Fruit fly (Drosophila melanogaster) whole organism, prepupa: ENCODE measurements around the gene red.
A peak's percentile ranks its signal among the peaks of the same experiment; 100 is the strongest.

Experiments
- CG10631 ChIP-seq: fragments of 200-800 bp; sonication (Bioruptor generic); optimal IDR thresholded peaks from 2 replicates; lab custom pipeline; 2016; ENCODE audit warnings: missing biosample characterization, missing genetic modification characterization
- CG10669 ChIP-seq: fragments of 200-800 bp; sonication (Bioruptor generic); optimal IDR thresholded peaks from 3 replicates; lab custom pipeline; 2018; ENCODE audit warnings: missing biosample characterization, mild to moderate bottlenecking, missing genetic modification characterization, moderate library complexity
- CG11294 ChIP-seq: fragments of 200-800 bp; sonication (Bioruptor generic); IDR thresholded peaks from 2 replicates; pipeline ENCODE4 v1.3.6; 2022; ENCODE audit warnings: missing biosample characterization, missing genetic modification characterization
- CG11762 ChIP-seq: fragments of 200-800 bp; sonication (Bioruptor generic); optimal IDR thresholded peaks from 3 replicates; lab custom pipeline; 2016; ENCODE audit warnings: missing biosample characterization, missing genetic modification characterization; ENCODE audit not compliant: insufficient read depth
- CG11902 ChIP-seq: fragments of 200-800 bp; sonication (Bioruptor generic); optimal IDR thresholded peaks from 3 replicates; lab custom pipeline; 2016; ENCODE audit warnings: missing biosample characterization, missing genetic modification characterization
- CG16779 ChIP-seq: fragments of 200-800 bp; sonication (Bioruptor generic); optimal IDR thresholded peaks from 3 replicates; lab custom pipeline; 2017; ENCODE audit warnings: missing biosample characterization, mild to moderate bottlenecking, missing genetic modification characterization
- CG31627 ChIP-seq: fragments of 200-800 bp; sonication (Bioruptor generic); optimal IDR thresholded peaks from 3 replicates; lab custom pipeline; 2016; ENCODE audit warnings: missing biosample characterization, missing genetic modification characterization
- CG3919 ChIP-seq: fragments of 200-800 bp; sonication (Bioruptor generic); optimal IDR thresholded peaks from 3 replicates; lab custom pipeline; 2016; ENCODE audit warnings: missing biosample characterization, missing genetic modification characterization
- CG4318 ChIP-seq: fragments of 200-800 bp; sonication (Bioruptor generic); optimal IDR thresholded peaks from 3 replicates; lab custom pipeline; 2017; ENCODE audit warnings: missing biosample characterization, mild to moderate bottlenecking, missing genetic modification characterization
- CG6163 ChIP-seq: fragments of 200-800 bp; sonication (Bioruptor generic); IDR thresholded peaks from 3 replicates; pipeline ENCODE4 v1.3.6; 2022; ENCODE audit warnings: missing biosample characterization, missing genetic modification characterization
- CG6808 ChIP-seq: fragments of 200-800 bp; sonication (Bioruptor generic); optimal IDR thresholded peaks from 3 replicates; lab custom pipeline; 2017; ENCODE audit warnings: missing biosample characterization, missing genetic modification characterization, mild to moderate bottlenecking, moderate library complexity, missing genetic modification reagents
- CG8119 ChIP-seq: fragments of 200-800 bp; sonication (Bioruptor generic); IDR thresholded peaks from 3 replicates; pipeline ENCODE4 v1.3.6; 2022; ENCODE audit warnings: missing biosample characterization, missing genetic modification characterization
- CG8319 ChIP-seq: fragments of 200-800 bp; sonication (Bioruptor generic); optimal IDR thresholded peaks from 3 replicates; lab custom pipeline; 2016; ENCODE audit warnings: missing biosample characterization, missing genetic modification characterization
- CG8632 ChIP-seq: fragments of 200-800 bp; sonication (Bioruptor generic); optimal IDR thresholded peaks from 3 replicates; lab custom pipeline; 2016; ENCODE audit warnings: missing biosample characterization, missing genetic modification characterization
- Eip75B ChIP-seq: fragments of 200-800 bp; sonication (Bioruptor generic); optimal IDR thresholded peaks from 3 replicates; lab custom pipeline; 2016; ENCODE audit warnings: missing biosample characterization, missing genetic modification characterization
- Eip78C ChIP-seq: fragments of 200-800 bp; sonication (Bioruptor generic); peaks from one replicate; lab custom pipeline; 2016; ENCODE audit warnings: missing biosample characterization, missing genetic modification characterization
- Eip93F ChIP-seq: fragments of 200-800 bp; sonication (Bioruptor generic); optimal IDR thresholded peaks from 2 replicates; lab custom pipeline; 2016; ENCODE audit warnings: missing biosample characterization, mild to moderate bottlenecking, missing genetic modification characterization
- Ets21C ChIP-seq: fragments of 200-800 bp; sonication (Bioruptor generic); optimal IDR thresholded peaks from 3 replicates; lab custom pipeline; 2016; ENCODE audit warnings: missing biosample characterization, missing genetic modification characterization
- Ets96B ChIP-seq: fragments of 200-800 bp; optimal IDR thresholded peaks from 2 replicates; lab custom pipeline; 2019; ENCODE audit warnings: missing biosample characterization, mild to moderate bottlenecking, missing genetic modification characterization, moderate library complexity
- Hr38 ChIP-seq: sonication (Bioruptor generic); optimal IDR thresholded peaks from 2 replicates; lab custom pipeline; 2016; ENCODE audit warnings: missing biosample characterization, missing genetic modification characterization
- Hr39 ChIP-seq: fragments of 200-800 bp; sonication (Bioruptor generic); optimal IDR thresholded peaks from 2 replicates; lab custom pipeline; 2016; ENCODE audit warnings: missing biosample characterization, missing genetic modification characterization
- Lpt ChIP-seq: fragments of 200-800 bp; sonication (Bioruptor generic); optimal IDR thresholded peaks from 3 replicates; lab custom pipeline; 2016; ENCODE audit warnings: missing biosample characterization, missing genetic modification characterization
- OdsH ChIP-seq: fragments of 200-800 bp; sonication (Bioruptor generic); optimal IDR thresholded peaks from 3 replicates; lab custom pipeline; 2016; ENCODE audit warnings: missing biosample characterization, missing genetic modification characterization
- Sox14 ChIP-seq: fragments of 200-800 bp; sonication (Bioruptor generic); optimal IDR thresholded peaks from 3 replicates; lab custom pipeline; 2016; ENCODE audit warnings: missing biosample characterization, missing genetic modification characterization
- Sox15 ChIP-seq: fragments of 200-800 bp; sonication (Bioruptor generic); optimal IDR thresholded peaks from 3 replicates; lab custom pipeline; 2016; ENCODE audit warnings: missing biosample characterization, missing genetic modification characterization
- achi ChIP-seq: fragments of 200-800 bp; sonication (Bioruptor generic); optimal IDR thresholded peaks from 3 replicates; lab custom pipeline; 2016; ENCODE audit warnings: missing biosample characterization, missing genetic modification characterization
- acj6 ChIP-seq: fragments of 200-800 bp; sonication (Bioruptor generic); optimal IDR thresholded peaks from 3 replicates; lab custom pipeline; 2016; ENCODE audit warnings: missing biosample characterization, missing genetic modification characterization
- cyc ChIP-seq: fragments of 200-800 bp; sonication (Bioruptor generic); optimal IDR thresholded peaks from 3 replicates; lab custom pipeline; 2016; ENCODE audit warnings: missing biosample characterization, missing genetic modification characterization
- dac ChIP-seq: fragments of 200-800 bp; sonication (Bioruptor generic); optimal IDR thresholded peaks from 2 replicates; lab custom pipeline; 2017; ENCODE audit warnings: missing biosample characterization, mild to moderate bottlenecking, missing genetic modification characterization
- dsx ChIP-seq: fragments of 200-800 bp; optimal IDR thresholded peaks from 3 replicates; lab custom pipeline; 2019; ENCODE audit warnings: missing biosample characterization, mild to moderate bottlenecking, missing genetic modification characterization, moderate library complexity; ENCODE audit not compliant: poor library complexity, severe bottlenecking
- eg ChIP-seq: fragments of 200-800 bp; sonication (Bioruptor generic); IDR thresholded peaks from 3 replicates; pipeline ENCODE4 v1.3.6; 2022; ENCODE audit warnings: missing biosample characterization, missing genetic modification characterization
- fd85E ChIP-seq: fragments of 200-800 bp; sonication (Bioruptor generic); optimal IDR thresholded peaks from 3 replicates; lab custom pipeline; 2016; ENCODE audit warnings: missing biosample characterization, missing genetic modification characterization
- fkh ChIP-seq: fragments of 200-800 bp; sonication (Bioruptor generic); optimal IDR thresholded peaks from 3 replicates; lab custom pipeline; 2017; ENCODE audit warnings: missing biosample characterization, mild to moderate bottlenecking, missing genetic modification characterization, moderate library complexity
- net ChIP-seq: fragments of 200-800 bp; sonication (Bioruptor generic); optimal IDR thresholded peaks from 3 replicates; lab custom pipeline; 2016; ENCODE audit warnings: missing biosample characterization, missing genetic modification characterization
- spab ChIP-seq: fragments of 200-800 bp; sonication (Bioruptor generic); optimal IDR thresholded peaks from 2 replicates; lab custom pipeline; 2017; ENCODE audit warnings: missing biosample characterization, mild to moderate bottlenecking, missing genetic modification characterization, missing genetic modification reagents
- ss ChIP-seq, 2 experiments: fragments of 200-800 bp; sonication (Bioruptor generic); optimal IDR thresholded peaks; 2 replicates in 1 of 2; 3 replicates in 1 of 2; lab custom pipeline; 2017 to 2018; ENCODE audit warnings: mild to moderate bottlenecking in 2 of 2, missing biosample characterization in 2 of 2, missing genetic modification characterization in 2 of 2, moderate library complexity in 1 of 2
- svp ChIP-seq: fragments of 200-800 bp; sonication (Bioruptor generic); peaks from one replicate; lab custom pipeline; 2016; ENCODE audit warnings: missing biosample characterization, missing genetic modification characterization
- topi ChIP-seq: fragments of 200-800 bp; sonication (Bioruptor generic); optimal IDR thresholded peaks from 3 replicates; lab custom pipeline; 2016; ENCODE audit warnings: missing biosample characterization, missing genetic modification characterization
- vri ChIP-seq: fragments of 200-800 bp; sonication (Bioruptor generic); optimal IDR thresholded peaks from 3 replicates; lab custom pipeline; 2016; ENCODE audit warnings: missing biosample characterization, mild to moderate bottlenecking, missing genetic modification characterization

The red gene

dm6 chr3R:14292307-14292711 lies 3.4 kb downstream of the red start (continued):
- TF ChIP-seq fkh (GFP tag; lab: Kevin White, UChicago) (no peak), achi (GFP tag; lab: Kevin White, UChicago) (peak; percentile 59), CG31627 (GFP tag; lab: Kevin White, UChicago) (peak; percentile 31), acj6 (GFP tag; lab: Kevin White, UChicago) (peak; percentile 50), CG16779 (tag; lab: Kevin White, UChicago) (no peak), CG3919 (GFP tag; lab: Kevin White, UChicago) (peak; percentile 67), Ets96B (tag; lab: Kevin White, UChicago) (peak; percentile 24), CG11294 (GFP tag; lab: Robert Waterston, UW) (no peak), CG10631 (GFP tag; lab: Kevin White, UChicago) (peak; percentile 57), spab (peak; percentile 74), CG6808 (peak; percentile 61), eg (GFP tag; lab: Robert Waterston, UW) (0 out of 3 replicates have a peak, but pooled peaks have one; percentile 35), CG11902 (GFP tag; lab: Kevin White, UChicago) (peak; percentile 35), topi (GFP tag; lab: Kevin White, UChicago) (peak; percentile 58), Hr39 (GFP tag; lab: Kevin White, UChicago) (peak; percentile 45), Hr38 (GFP tag; lab: Kevin White, UChicago) (no peak), CG8119 (GFP tag; lab: Robert Waterston, UW) (peak; percentile 50; the same call in 1 of the 3 replicates), CG4318 (GFP tag; lab: Kevin White, UChicago) (peak; percentile 67), CG8632 (GFP tag; lab: Kevin White, UChicago) (peak; percentile 41), Ets21C (GFP tag; lab: Kevin White, UChicago) (peak; percentile 11)
- TF ChIP-seq, all 60 proteins: peak for 46

- no peak for TF ChIP-seq Sox15 (GFP tag; lab: Kevin White, UChicago)
- no peak for TF ChIP-seq Hr38 (GFP tag; lab: Kevin White, UChicago)
- peak; percentile 52 for TF ChIP-seq svp
- peak; percentile 62 for TF ChIP-seq vri
- peak; percentile 14 for TF ChIP-seq Sox14 (GFP tag; lab: Kevin White, UChicago)
- no peak for TF ChIP-seq Eip78C (GFP tag; lab: Kevin White, UChicago)
- TF ChIP-seq CG16779 (tag; lab: Kevin White, UChicago), result no peak
- peak; percentile 82 for TF ChIP-seq Eip93F
These were observed 5.6 kb downstream of the red start for dm6 chr3R:14294397-14295018.

- TF ChIP-seq net (GFP tag; lab: Kevin White, UChicago) (no peak), CG11762 (GFP tag; lab: Kevin White, UChicago) (no peak), Hr39 (GFP tag; lab: Kevin White, UChicago) (no peak), CG8319 (GFP tag; lab: Kevin White, UChicago) (no peak), CG11902 (GFP tag; lab: Kevin White, UChicago) (no peak), Ets96B (tag; lab: Kevin White, UChicago) (no peak), acj6 (GFP tag; lab: Kevin White, UChicago) (no peak), Eip75B (GFP tag; lab: Kevin White, UChicago) (no peak), Ets21C (GFP tag; lab: Kevin White, UChicago) (no peak), spab (no peak), achi (GFP tag; lab: Kevin White, UChicago) (no peak), topi (GFP tag; lab: Kevin White, UChicago) (no peak), CG6163 (GFP tag; lab: Robert Waterston, UW) (no peak)
These were observed 7.3 kb downstream of the red start for dm6 chr3R:14296126-14296525.

- no peak for TF ChIP-seq dac (GFP tag; lab: Kevin White, UChicago)
- TF ChIP-seq CG4318 (GFP tag; lab: Kevin White, UChicago), result no peak
- TF ChIP-seq CG8319 (GFP tag; lab: Kevin White, UChicago), result no peak
- TF ChIP-seq OdsH (GFP tag; lab: Kevin White, UChicago), result no peak
- TF ChIP-seq Ets96B (tag; lab: Kevin White, UChicago), result no peak
- TF ChIP-seq fd85E (GFP tag; lab: Kevin White, UChicago), result no peak
- TF ChIP-seq CG31627 (GFP tag; lab: Kevin White, UChicago), result no peak
- TF ChIP-seq Sox15 (GFP tag; lab: Kevin White, UChicago), result no peak
- no peak for TF ChIP-seq ss (GFP tag; optimal IDR thresholded peaks at IDR 0.05; lab: Kevin White, UChicago)
- no peak for TF ChIP-seq CG10669
- TF ChIP-seq Eip93F, result no peak
- TF ChIP-seq Ets21C (GFP tag; lab: Kevin White, UChicago), result no peak
- TF ChIP-seq Hr39 (GFP tag; lab: Kevin White, UChicago), result no peak
- no peak for TF ChIP-seq Lpt (GFP tag; lab: Kevin White, UChicago)
- no peak for TF ChIP-seq cyc (GFP tag; lab: Kevin White, UChicago)
- TF ChIP-seq dsx (GFP tag; lab: Kevin White, UChicago), result no peak
- TF ChIP-seq acj6 (GFP tag; lab: Kevin White, UChicago), result no peak
- TF ChIP-seq, all 60 proteins: peak for 0
These were observed 7.8 kb downstream of the red start for dm6 chr3R:14296700-14297099.
